Worm (Caenorhabditis elegans): ENCODE data around the gene C49C8.8.

DNA sequence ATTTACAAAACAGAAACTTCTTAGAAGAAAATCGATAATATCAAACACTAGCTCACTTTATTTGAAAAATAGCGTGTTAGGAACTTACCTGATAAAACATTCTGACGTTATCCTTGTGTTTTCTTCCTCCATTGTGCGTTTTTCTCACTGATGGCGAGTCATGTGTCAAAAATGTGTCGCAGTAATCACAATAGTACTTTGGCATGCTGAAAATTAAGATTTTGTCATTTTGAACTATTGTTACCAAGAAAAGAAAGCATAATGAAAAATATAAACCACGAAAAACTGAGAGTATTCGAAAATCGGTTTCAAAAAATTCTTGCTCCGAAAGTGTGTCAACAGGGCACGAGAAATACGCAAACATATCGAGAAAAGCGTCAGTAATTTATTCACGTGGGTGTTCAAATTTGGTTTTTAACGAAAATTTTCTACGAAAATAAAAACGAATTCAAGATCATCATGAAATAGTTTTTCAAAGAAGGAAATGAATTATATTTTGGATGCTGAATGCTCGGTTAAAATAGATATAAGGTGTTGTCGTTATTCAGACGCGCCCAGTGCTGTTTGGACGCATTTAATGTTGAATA, 35.8 kb downstream of the C49C8.8 start, which contains the start of gene snrp-3:
- TF ChIP-seq F13H6.1 (tag; optimal IDR thresholded peaks at IDR 0.05) (no peak), gmeb-2 (tag; optimal IDR thresholded peaks at IDR 0.05) (no peak), K09A11.1 (tag; optimal IDR thresholded peaks at IDR 0.05; ENCODE audit: insufficient read depth) (no peak)
